Worm (Caenorhabditis elegans) whole organism, late embryonic: Measurements from ENCODE around the gene rpc-11.

Source experiments
- C08G9.2 ChIP-seq: sonication (generic microtip); optimal IDR thresholded peaks from 2 replicates; lab custom pipeline; 2016; ENCODE audit warnings: mild to moderate bottlenecking, missing genetic modification characterization, moderate library complexity, missing compliant biosample characterization
- C38D4.7 ChIP-seq: fragments of 200-800 bp; sonication (Bioruptor generic); optimal IDR thresholded peaks from 2 replicates; lab custom pipeline; 2018; ENCODE audit warnings: mild to moderate bottlenecking, missing genetic modification characterization, moderate library complexity, missing compliant biosample characterization
- K02D7.2 ChIP-seq: sonication (generic microtip); optimal IDR thresholded peaks from 2 replicates; lab custom pipeline; 2017; ENCODE audit warnings: mild to moderate bottlenecking, missing genetic modification characterization, missing compliant biosample characterization
- T23F11.4 ChIP-seq: fragments of 200-800 bp; sonication (Bioruptor generic); optimal IDR thresholded peaks from 2 replicates; lab custom pipeline; 2018; ENCODE audit warnings: mild to moderate bottlenecking, missing genetic modification characterization, missing compliant biosample characterization
- ahr-1 ChIP-seq: sonication (generic microtip); optimal IDR thresholded peaks from 2 replicates; lab custom pipeline; 2016; ENCODE audit warnings: missing genetic modification characterization, missing compliant biosample characterization
- ceh-14 ChIP-seq: sonication (generic microtip); optimal IDR thresholded peaks from 2 replicates; lab custom pipeline; 2016; ENCODE audit warnings: missing genotype, missing genetic modification characterization, missing compliant biosample characterization
- ceh-18 ChIP-seq: sonication (generic microtip); optimal IDR thresholded peaks from 2 replicates; lab custom pipeline; 2016; ENCODE audit warnings: missing genetic modification characterization, missing compliant biosample characterization
- ceh-19 ChIP-seq: fragments of 200-800 bp; sonication (Bioruptor generic); optimal IDR thresholded peaks from 2 replicates; lab custom pipeline; 2018; ENCODE audit warnings: mild to moderate bottlenecking, missing genetic modification characterization, missing compliant biosample characterization
- ceh-22 ChIP-seq: sonication (generic microtip); optimal IDR thresholded peaks from 2 replicates; lab custom pipeline; 2017; ENCODE audit warnings: missing biosample characterization, missing genetic modification characterization
- ceh-30 ChIP-seq: fragments of 150-350 bp; optimal IDR thresholded peaks from 2 replicates; lab custom pipeline; 2014; ENCODE audit warnings: missing biosample characterization, missing genetic modification characterization
- ceh-31 ChIP-seq: sonication (generic microtip); optimal IDR thresholded peaks from 2 replicates; lab custom pipeline; 2016; ENCODE audit warnings: missing genetic modification characterization, missing compliant biosample characterization
- ceh-45 ChIP-seq: fragments of 200-800 bp; sonication (Bioruptor generic); IDR thresholded peaks from 2 replicates; pipeline ENCODE4 v1.3.6; 2022; ENCODE audit warnings: missing genetic modification reagents, missing genetic modification characterization, missing compliant biosample characterization
- ceh-6 ChIP-seq: fragments of 200-800 bp; sonication (Bioruptor generic); optimal IDR thresholded peaks from 2 replicates; lab custom pipeline; 2018; ENCODE audit warnings: mild to moderate bottlenecking, missing genetic modification characterization, missing compliant biosample characterization
- che-1 ChIP-seq: sonication (generic microtip); optimal IDR thresholded peaks from 2 replicates; lab custom pipeline; 2016; ENCODE audit warnings: mild to moderate bottlenecking, missing genetic modification characterization, missing compliant biosample characterization
- dmd-4 ChIP-seq: sonication (generic microtip); optimal IDR thresholded peaks from 2 replicates; lab custom pipeline; 2016; ENCODE audit warnings: borderline replicate concordance, missing genetic modification characterization, missing compliant biosample characterization
- dve-1 ChIP-seq: sonication (generic microtip); optimal IDR thresholded peaks from 2 replicates; lab custom pipeline; 2017; ENCODE audit warnings: antibody characterized with exemption, mild to moderate bottlenecking, missing genetic modification characterization, missing compliant biosample characterization
- elt-2 ChIP-seq: sonication (generic microtip); optimal IDR thresholded peaks from 2 replicates; lab custom pipeline; 2016; ENCODE audit warnings: missing genetic modification reagents, missing genetic modification characterization, missing compliant biosample characterization
- elt-4 ChIP-seq: sonication (generic microtip); optimal IDR thresholded peaks from 2 replicates; lab custom pipeline; 2016; ENCODE audit warnings: missing genetic modification characterization, missing compliant biosample characterization
- ets-4 ChIP-seq: sonication (generic microtip); optimal IDR thresholded peaks from 2 replicates; lab custom pipeline; 2016; ENCODE audit warnings: missing genetic modification characterization, missing compliant biosample characterization
- eyg-1 ChIP-seq: sonication (generic microtip); optimal IDR thresholded peaks from 2 replicates; lab custom pipeline; 2016; ENCODE audit warnings: missing genotype, missing genetic modification characterization, missing compliant biosample characterization
- fax-1 ChIP-seq: sonication (generic microtip); optimal IDR thresholded peaks from 2 replicates; lab custom pipeline; 2016; ENCODE audit warnings: missing genotype, missing genetic modification characterization, missing compliant biosample characterization
- fkh-10 ChIP-seq: fragments of 150-350 bp; optimal IDR thresholded peaks from 2 replicates; lab custom pipeline; 2014; ENCODE audit warnings: missing biosample characterization, missing genetic modification reagents, missing genetic modification characterization
- fkh-6 ChIP-seq: sonication (generic microtip); optimal IDR thresholded peaks from 2 replicates; lab custom pipeline; 2016; ENCODE audit warnings: missing genetic modification characterization, missing compliant biosample characterization
- gmeb-2 ChIP-seq: sonication (generic microtip); optimal IDR thresholded peaks from 2 replicates; lab custom pipeline; 2016; ENCODE audit warnings: missing genetic modification characterization, inconsistent platforms, missing compliant biosample characterization
- hlh-6 ChIP-seq: sonication (generic microtip); optimal IDR thresholded peaks from 2 replicates; lab custom pipeline; 2016; ENCODE audit warnings: missing genotype, missing genetic modification characterization, missing compliant biosample characterization
- hlh-8 ChIP-seq: sonication (generic microtip); optimal IDR thresholded peaks from 2 replicates; lab custom pipeline; 2016; ENCODE audit warnings: missing genotype, missing genetic modification characterization, missing compliant biosample characterization
- lin-11 ChIP-seq: fragments of 200-800 bp; sonication (Bioruptor generic); optimal IDR thresholded peaks from 2 replicates; lab custom pipeline; 2018; ENCODE audit warnings: mild to moderate bottlenecking, missing genetic modification characterization, missing compliant biosample characterization
- madf-2 ChIP-seq: sonication (generic microtip); optimal IDR thresholded peaks from 2 replicates; lab custom pipeline; 2017; ENCODE audit warnings: missing genetic modification characterization, missing compliant biosample characterization
- mec-3 ChIP-seq: sonication (generic microtip); optimal IDR thresholded peaks from 2 replicates; lab custom pipeline; 2016; ENCODE audit warnings: borderline replicate concordance, missing genetic modification characterization, missing compliant biosample characterization
- nhr-11 ChIP-seq: fragments of 150-350 bp; optimal IDR thresholded peaks from 2 replicates; lab custom pipeline; 2014; ENCODE audit warnings: missing biosample characterization, missing genetic modification characterization
- nhr-232 ChIP-seq: sonication (generic microtip); optimal IDR thresholded peaks from 2 replicates; lab custom pipeline; 2016; ENCODE audit warnings: missing genetic modification characterization, missing compliant biosample characterization
- odd-2 ChIP-seq: sonication (generic microtip); optimal IDR thresholded peaks from 2 replicates; lab custom pipeline; 2017; ENCODE audit warnings: antibody characterized with exemption, mild to moderate bottlenecking, missing genetic modification characterization, missing compliant biosample characterization
- pag-3 ChIP-seq: sonication (generic microtip); optimal IDR thresholded peaks from 2 replicates; lab custom pipeline; 2016; ENCODE audit warnings: missing compliant biosample characterization, missing genetic modification characterization, borderline replicate concordance
- pha-4 ChIP-seq: fragments of 150-350 bp; optimal IDR thresholded peaks from 2 replicates; lab custom pipeline; 2018; ENCODE audit warnings: missing biosample characterization, missing genetic modification reagents, missing genetic modification characterization
- pqm-1 ChIP-seq: sonication (generic microtip); optimal IDR thresholded peaks from 2 replicates; lab custom pipeline; 2016; ENCODE audit warnings: missing genetic modification characterization, missing compliant biosample characterization
- pros-1 ChIP-seq: fragments of 150-350 bp; optimal IDR thresholded peaks from 2 replicates; lab custom pipeline; 2014; ENCODE audit warnings: missing biosample characterization, missing genetic modification reagents, missing genetic modification characterization
- rnt-1 ChIP-seq: sonication (generic microtip); optimal IDR thresholded peaks from 2 replicates; lab custom pipeline; 2016; ENCODE audit warnings: missing genetic modification characterization, missing compliant biosample characterization
- sdc-2 ChIP-seq: sonication (generic microtip); optimal IDR thresholded peaks from 2 replicates; lab custom pipeline; 2016; ENCODE audit warnings: missing genotype, missing genetic modification characterization, missing compliant biosample characterization
- sox-2 ChIP-seq: fragments of 200-800 bp; sonication (Bioruptor generic); IDR thresholded peaks from 2 replicates; pipeline ENCODE4 v1.3.6; 2022; ENCODE audit warnings: missing genetic modification reagents, missing genetic modification characterization, missing compliant biosample characterization
- sox-4 ChIP-seq: sonication (generic microtip); optimal IDR thresholded peaks from 2 replicates; lab custom pipeline; 2017; ENCODE audit warnings: mild to moderate bottlenecking, missing genetic modification characterization, inconsistent platforms, missing compliant biosample characterization
- syd-9 ChIP-seq: sonication (generic microtip); optimal IDR thresholded peaks from 2 replicates; lab custom pipeline; 2016; ENCODE audit warnings: mild to moderate bottlenecking, missing genetic modification characterization, moderate library complexity, missing compliant biosample characterization
- tbx-2 ChIP-seq: sonication (generic microtip); optimal IDR thresholded peaks from 2 replicates; lab custom pipeline; 2016; ENCODE audit warnings: missing genetic modification characterization, missing compliant biosample characterization
- tbx-7 ChIP-seq: sonication (generic microtip); optimal IDR thresholded peaks from 2 replicates; lab custom pipeline; 2016; ENCODE audit warnings: missing genotype, missing genetic modification characterization, missing compliant biosample characterization
- ttx-3 ChIP-seq: sonication (generic microtip); optimal IDR thresholded peaks from 2 replicates; lab custom pipeline; 2016; ENCODE audit warnings: missing genetic modification reagents, missing genetic modification characterization, missing compliant biosample characterization
- unc-3 ChIP-seq, 2 experiments: fragments of 200-800 bp in 1 of 2; sonication (Bioruptor generic) in 1 of 2; sonication (generic microtip) in 1 of 2; conservative IDR thresholded peaks in 1 of 2; optimal IDR thresholded peaks in 1 of 2; 2 replicates each; pipeline versions ENCODE4 v1.3.6 to Lab custom; 2016 to 2022; ENCODE audit warnings: missing compliant biosample characterization in 2 of 2, missing genetic modification characterization in 2 of 2, missing genetic modification reagents in 1 of 2
- unc-55 ChIP-seq: sonication (generic microtip); optimal IDR thresholded peaks from 2 replicates; lab custom pipeline; 2017; ENCODE audit warnings: missing biosample characterization, missing genetic modification reagents, missing genetic modification characterization
- ztf-16 ChIP-seq: sonication (generic microtip); optimal IDR thresholded peaks from 2 replicates; lab custom pipeline; 2017; ENCODE audit warnings: missing genetic modification characterization, missing compliant biosample characterization

Gene rpc-11

ce11 chrIV:1389599-1389998, 20.2 kb downstream of the rpc-11 start:
- TF ChIP-seq odd-2 (tag; lab: Kevin White, UChicago): no peak
- no peak for TF ChIP-seq T23F11.4 (GFP tag; lab: Kevin White, UChicago)
- TF ChIP-seq unc-3 (GFP tag; conservative IDR thresholded peaks at IDR 0.05; lab: Robert Waterston, UW): no peak
- TF ChIP-seq unc-3 (tag; optimal IDR thresholded peaks at IDR 0.05; lab: Kevin White, UChicago): no peak
- no peak for TF ChIP-seq tbx-2 (tag; lab: Kevin White, UChicago)
- TF ChIP-seq pros-1: no peak
- no peak for TF ChIP-seq eyg-1 (tag; lab: Kevin White, UChicago)
- TF ChIP-seq ceh-30 (tag; lab: Kevin White, UChicago): no peak
- TF ChIP-seq gmeb-2 (tag; lab: Kevin White, UChicago): no peak
- TF ChIP-seq nhr-11 (tag; lab: Kevin White, UChicago): no peak
- TF ChIP-seq sox-2: no peak
- no peak for TF ChIP-seq dve-1 (tag; lab: Kevin White, UChicago)
- TF ChIP-seq tbx-7 (tag; lab: Kevin White, UChicago): no peak
- no peak for TF ChIP-seq K02D7.2
- TF ChIP-seq fkh-6: no peak
- no peak for TF ChIP-seq ets-4 (tag; lab: Kevin White, UChicago)
- TF ChIP-seq, all 69 proteins: peak for 0

- no peak for TF ChIP-seq pros-1
- TF ChIP-seq fax-1 (tag; lab: Kevin White, UChicago): no peak
- TF ChIP-seq pag-3 (tag; lab: Kevin White, UChicago): no peak
These were observed 20.8 kb downstream of the rpc-11 start for ce11 chrIV:1389021-1389420.

ce11 chrIV:1388079-1388478, 21.8 kb downstream of the rpc-11 start:
- TF ChIP-seq fkh-10 (GFP tag; lab: Kevin White, UChicago) (peak; percentile 36), che-1 (tag; lab: Kevin White, UChicago) (peak; percentile 70), hlh-8 (peak; percentile 12), madf-2 (tag; lab: Kevin White, UChicago) (peak; percentile 69), sox-4 (tag; lab: Kevin White, UChicago) (peak; percentile 61), pag-3 (tag; lab: Kevin White, UChicago) (no peak), dmd-4 (tag; lab: Kevin White, UChicago) (no peak), mec-3 (no peak), sdc-2 (tag; lab: Kevin White, UChicago) (peak; percentile 59), tbx-7 (tag; lab: Kevin White, UChicago) (peak; percentile 32), K02D7.2 (peak; percentile 43), C08G9.2 (peak; percentile 68), elt-2 (peak; percentile 82), ttx-3 (tag; lab: Kevin White, UChicago) (peak; percentile 63), fkh-6 (peak; percentile 81), unc-55 (GFP tag; lab: Kevin White, UChicago) (no peak), ceh-22 (tag; lab: Kevin White, UChicago) (no peak), tbx-2 (tag; lab: Kevin White, UChicago) (peak; percentile 40), sox-2 (peak; percentile 43; the same call in 1 of the 2 replicates), ztf-16 (tag; lab: Kevin White, UChicago) (peak; percentile 33), ceh-6 (GFP tag; lab: Kevin White, UChicago) (peak; percentile 72), ceh-14 (tag; lab: Kevin White, UChicago) (peak; percentile 39), ahr-1 (peak; percentile 29), pha-4 (no peak), elt-4 (no peak), rnt-1 (peak; percentile 50), syd-9 (peak; percentile 28), nhr-232 (tag; lab: Kevin White, UChicago) (peak; percentile 73), nhr-11 (tag; lab: Kevin White, UChicago) (no peak), pros-1 (no peak), hlh-6 (tag; lab: Kevin White, UChicago) (peak; percentile 80), pqm-1 (no peak), ceh-45 (GFP tag; lab: Robert Waterston, UW) (no peak; the same call in 1 of the 2 replicates), C38D4.7 (peak; percentile 58), ceh-18 (tag; lab: Kevin White, UChicago) (peak; percentile 38), ceh-19 (GFP tag; lab: Kevin White, UChicago) (peak; percentile 60), ceh-31 (tag; lab: Kevin White, UChicago) (peak; percentile 43), ceh-30 (tag; lab: Kevin White, UChicago) (no peak), lin-11 (tag; lab: Kevin White, UChicago) (peak; percentile 65)
